Worm (Caenorhabditis elegans): ENCODE data around the gene K08D9.2.

DNA sequence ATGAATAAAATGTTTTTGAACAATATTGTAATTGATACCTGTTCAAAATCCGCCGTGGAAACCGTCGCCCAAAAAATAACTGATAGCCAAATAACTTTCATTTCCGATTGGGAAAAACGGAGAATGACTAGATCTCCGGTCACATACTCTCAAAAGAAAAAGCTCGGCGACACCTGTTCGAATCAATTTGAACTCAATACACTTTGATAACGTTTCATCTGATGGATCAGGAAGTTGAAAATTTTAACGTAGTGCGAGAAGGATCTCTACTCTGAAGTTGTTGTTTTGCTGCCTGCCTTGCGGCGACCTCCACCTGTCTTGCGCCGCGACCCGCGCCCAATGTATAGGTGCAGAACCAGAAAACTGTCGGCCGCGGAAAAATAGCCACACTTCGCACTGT lies 45.7 kb downstream of the K08D9.2 start, which contains the start of gene T28A11.20:
- TF ChIP-seq nhr-12 (tag; optimal IDR thresholded peaks at IDR 0.05) (no peak), aly-2 (tag; optimal IDR thresholded peaks at IDR 0.05) (no peak), unc-39 (tag; optimal IDR thresholded peaks at IDR 0.05) (no peak), unc-62 (GFP tag; optimal IDR thresholded peaks at IDR 0.05) (no peak), lin-39 (tag; optimal IDR thresholded peaks at IDR 0.05) (no peak), lin-13 (GFP tag; optimal IDR thresholded peaks at IDR 0.05) (no peak), ztf-11 (tag; optimal IDR thresholded peaks at IDR 0.05) (no peak), mdl-1 (tag; optimal IDR thresholded peaks at IDR 0.05) (no peak), elt-3 (tag; optimal IDR thresholded peaks at IDR 0.05) (no peak)
